Worm (Caenorhabditis elegans): Measurements from ENCODE around the gene F10G2.4.

Gene F10G2.4

DNA sequence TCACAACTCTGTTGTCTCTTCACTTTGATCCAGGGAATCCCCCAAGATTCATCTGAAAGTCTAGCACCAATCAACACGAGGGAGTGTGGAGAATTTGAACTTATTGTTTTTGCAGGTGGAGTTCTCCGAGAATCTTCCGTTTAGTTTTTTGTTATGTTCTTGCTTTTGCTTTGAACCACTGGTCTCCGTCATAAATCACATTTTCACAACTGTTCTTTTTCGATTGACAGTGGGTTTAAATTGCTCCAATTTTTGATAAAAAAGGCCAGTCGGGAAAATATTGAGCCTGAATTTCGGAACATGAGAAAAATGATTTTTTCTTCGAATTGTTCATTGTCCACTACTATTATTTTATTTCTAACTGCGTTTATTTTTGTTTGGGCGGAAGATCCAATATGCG lies 5.1 kb upstream of the F10G2.4 start, which contains the start of gene F10G2.10:
Gene F10G2.10 (plus strand): TSS at position 301 of the 400 bp plus-strand sequence.
- TF ChIP-seq mep-1 (tag; optimal IDR thresholded peaks at IDR 0.05) (no peak), nhr-2 (tag; optimal IDR thresholded peaks at IDR 0.05) (no peak), elt-1 (tag; optimal IDR thresholded peaks at IDR 0.05; ENCODE audit: borderline replicate concordance, insufficient read depth) (no peak), lsy-2 (tag; optimal IDR thresholded peaks at IDR 0.05) (no peak), lin-32 (GFP tag; optimal IDR thresholded peaks at IDR 0.05) (no peak), unc-39 (tag; optimal IDR thresholded peaks at IDR 0.05) (no peak), ztf-11 (tag; optimal IDR thresholded peaks at IDR 0.05) (no peak), ham-2 (GFP tag; optimal IDR thresholded peaks at IDR 0.05) (no peak), nhr-237 (tag; optimal IDR thresholded peaks at IDR 0.05) (no peak), ces-1 (GFP tag; optimal IDR thresholded peaks at IDR 0.05) (no peak), elt-3 (tag; optimal IDR thresholded peaks at IDR 0.05) (no peak), unc-120 (tag; optimal IDR thresholded peaks at IDR 0.05; ENCODE audit: poor library complexity, severe bottlenecking) (no peak), flh-1 (GFP tag; optimal IDR thresholded peaks at IDR 0.05) (no peak), mls-2 (tag; optimal IDR thresholded peaks at IDR 0.05) (no peak), sptf-1 (tag; optimal IDR thresholded peaks at IDR 0.05) (no peak), hlh-1 (tag; optimal IDR thresholded peaks at IDR 0.05) (no peak), M03D4.4 (tag; optimal IDR thresholded peaks at IDR 0.05) (no peak), lin-13 (tag; optimal IDR thresholded peaks at IDR 0.05) (no peak), zip-8 (tag; optimal IDR thresholded peaks at IDR 0.05) (no peak), sem-2 (GFP tag; optimal IDR thresholded peaks at IDR 0.05) (no peak)

DNA sequence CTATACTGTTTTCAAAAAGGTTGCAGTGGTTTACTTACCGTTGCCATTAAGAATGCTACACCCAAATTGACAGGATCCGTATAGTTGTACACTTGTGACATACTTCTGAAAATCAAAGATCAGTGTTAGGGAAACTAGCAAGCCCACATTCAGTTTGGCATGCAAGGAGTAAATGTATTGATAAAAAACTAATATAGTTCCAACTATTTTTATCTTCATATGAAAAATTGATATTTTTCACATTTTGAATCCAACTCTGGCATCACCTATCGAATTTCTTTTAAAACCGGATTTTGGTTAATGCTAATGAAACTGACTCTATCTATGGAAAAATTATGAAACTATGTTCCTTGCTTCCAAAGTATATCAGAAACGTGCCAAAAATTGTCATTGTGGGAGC lies 1.7 kb upstream of the F10G2.4 start, which contains the start of gene srx-92:
Gene srx-92 (minus strand): TSS at position 101 of the 400 bp plus-strand sequence.
- TF ChIP-seq sem-2 (GFP tag; optimal IDR thresholded peaks at IDR 0.05): no peak
- no peak for TF ChIP-seq snpc-4 (tag; optimal IDR thresholded peaks at IDR 0.05)
- no peak for TF ChIP-seq drap-1 (GFP tag; optimal IDR thresholded peaks at IDR 0.05)
- TF ChIP-seq nhr-28 (tag; optimal IDR thresholded peaks at IDR 0.05): no peak
- no peak for TF ChIP-seq mls-2 (tag; optimal IDR thresholded peaks at IDR 0.05)
- no peak for TF ChIP-seq mep-1 (tag; optimal IDR thresholded peaks at IDR 0.05)
- no peak for TF ChIP-seq ceh-83 (GFP tag; optimal IDR thresholded peaks at IDR 0.05)
- no peak for TF ChIP-seq elt-1 (tag; optimal IDR thresholded peaks at IDR 0.05; ENCODE audit: borderline replicate concordance, insufficient read depth)
- TF ChIP-seq tbx-8 (GFP tag; optimal IDR thresholded peaks at IDR 0.05): no peak
- no peak for TF ChIP-seq nhr-2 (tag; optimal IDR thresholded peaks at IDR 0.05)
- TF ChIP-seq cnd-1 (tag; optimal IDR thresholded peaks at IDR 0.05): no peak
- no peak for TF ChIP-seq hlh-1 (tag; optimal IDR thresholded peaks at IDR 0.05)
- TF ChIP-seq ham-2 (GFP tag; optimal IDR thresholded peaks at IDR 0.05): no peak
- TF ChIP-seq lin-32 (GFP tag; optimal IDR thresholded peaks at IDR 0.05): no peak
- no peak for TF ChIP-seq elt-3 (tag; optimal IDR thresholded peaks at IDR 0.05)
- no peak for TF ChIP-seq unc-62 (GFP tag; optimal IDR thresholded peaks at IDR 0.05)

DNA sequence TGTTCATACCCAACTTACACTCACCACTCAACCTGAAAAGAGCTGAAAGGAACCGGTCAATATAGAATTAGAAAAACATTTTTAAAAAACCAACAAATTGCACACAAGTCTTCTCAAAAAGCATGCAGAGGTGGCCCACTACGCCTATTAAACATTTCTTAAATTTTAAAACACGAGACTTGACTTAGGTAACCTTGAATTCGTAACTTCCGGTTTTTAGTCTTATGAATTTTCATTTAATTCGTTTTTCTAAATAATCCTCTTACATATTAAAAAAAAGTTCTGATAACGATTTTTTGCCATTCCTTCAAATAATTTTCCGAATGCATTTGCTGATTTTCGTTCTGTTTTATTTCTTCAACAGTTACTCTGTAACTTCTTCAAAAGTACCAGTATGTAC lies 1.1 kb downstream of the F10G2.4 start, which contains the start of gene clec-7:
Gene clec-7 (plus strand): TSS at position 301 of the 400 bp plus-strand sequence.
- TF ChIP-seq nhr-76 (tag; optimal IDR thresholded peaks at IDR 0.05) (no peak), nhr-237 (tag; optimal IDR thresholded peaks at IDR 0.05) (no peak), hlh-1 (tag; optimal IDR thresholded peaks at IDR 0.05) (no peak), sem-2 (GFP tag; optimal IDR thresholded peaks at IDR 0.05) (no peak), drap-1 (GFP tag; optimal IDR thresholded peaks at IDR 0.05) (no peak), ceh-39 (tag; optimal IDR thresholded peaks at IDR 0.05) (no peak), blmp-1 (tag; optimal IDR thresholded peaks at IDR 0.05) (no peak), sptf-1 (tag; optimal IDR thresholded peaks at IDR 0.05) (no peak), ham-2 (GFP tag; optimal IDR thresholded peaks at IDR 0.05) (no peak), lin-13 (tag; optimal IDR thresholded peaks at IDR 0.05) (no peak), ces-1 (GFP tag; optimal IDR thresholded peaks at IDR 0.05) (no peak), unc-120 (tag; optimal IDR thresholded peaks at IDR 0.05; ENCODE audit: poor library complexity, severe bottlenecking) (no peak)

DNA sequence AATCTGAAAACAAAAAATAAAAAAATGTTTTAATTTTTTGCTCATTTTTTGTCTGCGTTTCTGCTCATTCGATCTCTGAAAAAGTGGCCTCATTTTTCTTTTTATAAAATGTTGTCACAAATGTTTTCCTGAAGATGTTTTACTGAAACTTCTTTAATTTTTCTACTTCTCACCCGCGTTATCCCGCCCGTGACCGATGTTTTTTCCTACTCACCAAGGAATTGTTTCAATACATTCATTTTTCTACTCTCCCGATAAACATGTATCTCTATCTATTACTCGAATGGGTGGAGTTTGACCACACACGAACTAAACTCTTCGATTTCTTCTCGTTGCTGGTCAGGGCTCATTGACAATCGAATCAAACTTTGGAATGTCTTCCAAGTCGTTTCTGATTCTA lies 3.8 kb downstream of the F10G2.4 start, which contains the start of gene F10G2.2:
Gene F10G2.2 (plus strand): TSS at position 301 of the 400 bp plus-strand sequence.
- TF ChIP-seq flh-1 (GFP tag; optimal IDR thresholded peaks at IDR 0.05) (no peak), ces-1 (GFP tag; optimal IDR thresholded peaks at IDR 0.05) (no peak), nhr-28 (tag; optimal IDR thresholded peaks at IDR 0.05) (no peak), unc-39 (tag; optimal IDR thresholded peaks at IDR 0.05) (no peak), drap-1 (GFP tag; optimal IDR thresholded peaks at IDR 0.05) (no peak), elt-1 (tag; optimal IDR thresholded peaks at IDR 0.05; ENCODE audit: borderline replicate concordance, insufficient read depth) (no peak), nhr-237 (tag; optimal IDR thresholded peaks at IDR 0.05) (no peak)

DNA sequence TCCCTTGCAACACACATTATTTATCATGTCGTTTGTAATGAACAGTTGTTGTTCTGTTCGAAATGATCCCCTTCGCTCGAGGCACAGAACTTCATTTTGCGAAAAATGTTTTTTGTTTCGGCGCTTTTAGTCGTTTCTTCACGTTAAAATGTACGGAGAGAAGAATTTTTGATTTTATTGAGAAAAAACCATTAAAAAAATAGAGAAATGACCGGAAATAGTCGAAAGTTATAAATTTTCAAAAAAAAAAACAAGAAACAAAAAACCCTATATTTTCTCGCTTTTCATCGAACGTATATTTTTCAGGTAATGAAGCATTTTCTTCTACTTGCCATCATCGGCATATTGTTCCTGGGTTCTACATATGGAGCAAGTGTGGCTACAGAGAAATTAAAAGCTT lies 5.2 kb downstream of the F10G2.4 start, which contains the start of gene F10G2.1:
Gene F10G2.1 (plus strand): TSS at position 301 of the 400 bp plus-strand sequence.
- TF ChIP-seq hlh-1 (tag; optimal IDR thresholded peaks at IDR 0.05): peak; percentile 25
- no peak for TF ChIP-seq M03D4.4 (tag; optimal IDR thresholded peaks at IDR 0.05)

Data from whole organism, mixed stage, embryonic.